Worm (Caenorhabditis elegans): ENCODE data around the gene C05D9.4.

The C05D9.4 gene

DNA sequence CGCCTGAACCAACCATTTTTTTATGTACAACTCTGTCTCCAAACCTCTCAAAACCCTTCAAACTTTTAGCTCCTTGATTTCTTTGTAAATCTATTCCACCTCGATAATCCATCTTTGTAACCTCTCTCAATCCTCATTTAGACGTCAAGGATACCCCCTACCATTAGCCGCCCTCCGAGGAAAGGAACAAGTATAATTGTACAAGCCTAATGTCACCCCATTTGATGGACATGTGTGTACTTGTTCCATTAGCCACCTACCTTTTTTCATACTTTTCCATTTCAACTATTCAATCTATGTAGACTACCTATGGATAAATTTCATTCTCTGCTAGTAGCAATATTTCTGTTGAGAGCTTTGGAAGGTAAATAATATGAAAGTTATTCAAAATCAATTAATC is at the start of gene C05D9.4:
TSS of gene C05D9.4 (plus strand) at position 301 of the 400 bp plus-strand sequence.
- TF ChIP-seq him-1 (tag; optimal IDR thresholded peaks at IDR 0.05): no peak
- TF ChIP-seq dao-5 (tag; optimal IDR thresholded peaks at IDR 0.05): no peak
- no peak for TF ChIP-seq W03F9.2 (tag; optimal IDR thresholded peaks at IDR 0.05)

ce11 chrX:1060705-1061104 is 47.2 kb upstream of the C05D9.4 start:
- TF ChIP-seq him-1 (tag; optimal IDR thresholded peaks at IDR 0.05) (no peak), dao-5 (tag; optimal IDR thresholded peaks at IDR 0.05) (no peak), W03F9.2 (tag; optimal IDR thresholded peaks at IDR 0.05) (no peak)

- peak; percentile 52 for TF ChIP-seq him-1 (tag; optimal IDR thresholded peaks at IDR 0.05)
- no peak for TF ChIP-seq W03F9.2 (tag; optimal IDR thresholded peaks at IDR 0.05)
- no peak for TF ChIP-seq dao-5 (tag; optimal IDR thresholded peaks at IDR 0.05)
Observed at ce11 chrX:1062403-1063073, 45.3 kb upstream of the C05D9.4 start, which contains the start of gene unc-1. Gene unc-1, minus strand, starts transcription at chrX:1062453.

ce11 chrX:1064064-1064463 is 43.8 kb upstream of the C05D9.4 start:
- TF ChIP-seq W03F9.2 (tag; optimal IDR thresholded peaks at IDR 0.05): no peak
- TF ChIP-seq dao-5 (tag; optimal IDR thresholded peaks at IDR 0.05): no peak
- peak; percentile 84 for TF ChIP-seq him-1 (tag; optimal IDR thresholded peaks at IDR 0.05)

DNA sequence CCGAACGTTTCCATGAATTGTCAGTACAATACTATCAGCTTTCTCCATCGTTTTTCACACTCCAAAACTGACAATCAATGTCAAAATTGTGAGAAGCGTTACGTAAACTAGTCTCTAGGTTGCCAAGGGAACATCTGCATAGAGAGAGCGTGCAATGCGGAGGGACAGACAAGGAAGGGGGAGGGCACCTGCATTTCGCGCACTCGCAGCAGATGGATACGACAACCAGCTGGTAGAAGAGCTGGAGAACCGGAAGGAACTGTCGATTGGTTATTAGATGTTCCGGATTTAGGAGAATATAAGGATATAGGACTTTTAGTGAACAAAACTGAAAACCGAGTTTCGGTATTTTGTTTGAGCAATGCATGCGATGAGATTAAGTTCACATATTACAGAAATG is 38.9 kb upstream of the C05D9.4 start, which contains the start of gene mksr-1:
TSS of gene mksr-1 (minus strand) at position 144 of the 400 bp plus-strand sequence.
- no peak for TF ChIP-seq dao-5 (tag; optimal IDR thresholded peaks at IDR 0.05)
- TF ChIP-seq W03F9.2 (tag; optimal IDR thresholded peaks at IDR 0.05): no peak
- no peak for TF ChIP-seq him-1 (tag; optimal IDR thresholded peaks at IDR 0.05)

ce11 chrX:1072152-1072551 is 35.7 kb upstream of the C05D9.4 start, which contains the start of gene lim-6:
Gene lim-6, plus strand, starts transcription at chrX:1072452.
- TF ChIP-seq W03F9.2 (tag; optimal IDR thresholded peaks at IDR 0.05) (no peak), dao-5 (tag; optimal IDR thresholded peaks at IDR 0.05) (no peak), him-1 (tag; optimal IDR thresholded peaks at IDR 0.05) (no peak)

- no peak for TF ChIP-seq W03F9.2 (tag; optimal IDR thresholded peaks at IDR 0.05)
- TF ChIP-seq him-1 (tag; optimal IDR thresholded peaks at IDR 0.05): no peak
- no peak for TF ChIP-seq dao-5 (tag; optimal IDR thresholded peaks at IDR 0.05)
Observed at ce11 chrX:1080549-1080948, 27.3 kb upstream of the C05D9.4 start, which contains the start of gene pfn-3. Gene pfn-3, minus strand, starts transcription at chrX:1080649.

DNA sequence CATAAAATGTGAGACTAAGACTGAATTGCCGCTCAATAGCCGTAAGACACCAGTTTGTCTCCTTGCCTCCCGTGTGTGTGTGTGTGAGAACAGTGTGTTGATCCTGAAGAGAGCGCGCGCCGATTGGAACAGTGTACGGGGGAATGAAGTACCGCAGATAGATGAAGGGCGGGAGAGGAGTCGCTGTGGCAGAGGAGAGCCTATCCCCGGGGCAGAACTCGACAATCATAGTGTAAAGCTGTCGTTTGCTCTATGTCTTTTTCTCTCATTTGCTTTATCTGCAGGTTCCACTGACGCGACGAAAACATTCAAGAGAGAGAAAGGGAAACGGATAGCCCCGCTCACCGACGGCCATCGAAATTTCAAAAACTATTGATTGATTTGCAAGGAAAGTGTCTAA is 25.9 kb upstream of the C05D9.4 start:
- no peak for TF ChIP-seq W03F9.2 (tag; optimal IDR thresholded peaks at IDR 0.05)
- no peak for TF ChIP-seq him-1 (tag; optimal IDR thresholded peaks at IDR 0.05)
- no peak for TF ChIP-seq dao-5 (tag; optimal IDR thresholded peaks at IDR 0.05)

- TF ChIP-seq W03F9.2 (tag; optimal IDR thresholded peaks at IDR 0.05): no peak
- TF ChIP-seq him-1 (tag; optimal IDR thresholded peaks at IDR 0.05): no peak
- TF ChIP-seq dao-5 (tag; optimal IDR thresholded peaks at IDR 0.05): no peak
Observed at ce11 chrX:1085000-1085399, 22.9 kb upstream of the C05D9.4 start.

DNA sequence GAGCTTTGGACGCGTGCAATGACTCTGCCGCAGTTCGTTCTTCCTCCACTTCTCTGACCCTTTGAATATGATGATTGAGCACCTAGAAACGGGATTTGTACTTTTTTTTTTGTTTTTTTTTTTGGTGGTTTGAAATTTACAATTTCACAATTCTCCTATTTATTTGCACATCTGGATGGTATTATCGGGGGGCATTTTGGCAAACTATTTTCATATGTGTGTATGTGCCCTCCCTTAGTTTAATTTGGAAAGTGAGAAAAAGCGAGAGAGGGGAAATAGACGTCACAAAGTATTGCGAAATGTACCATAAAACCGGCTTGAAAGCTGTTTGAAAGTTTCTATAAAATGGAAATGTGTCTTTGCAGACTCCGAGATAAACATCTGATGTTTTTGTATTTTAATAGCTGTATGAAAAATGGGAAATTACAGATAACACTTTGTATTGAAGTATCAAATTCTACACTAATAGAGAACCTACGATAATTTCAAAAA is 21.4 kb upstream of the C05D9.4 start:
- TF ChIP-seq dao-5 (tag; optimal IDR thresholded peaks at IDR 0.05): no peak
- TF ChIP-seq him-1 (tag; optimal IDR thresholded peaks at IDR 0.05): peak; percentile 17

- TF ChIP-seq dao-5 (tag; optimal IDR thresholded peaks at IDR 0.05): no peak
- no peak for TF ChIP-seq him-1 (tag; optimal IDR thresholded peaks at IDR 0.05)
- no peak for TF ChIP-seq W03F9.2 (tag; optimal IDR thresholded peaks at IDR 0.05)
Observed at ce11 chrX:1088048-1088447, 19.8 kb upstream of the C05D9.4 start, which contains the start of gene rei-2. Gene rei-2, minus strand, starts transcription at chrX:1088148.

ce11 chrX:1089133-1089532 is 18.7 kb upstream of the C05D9.4 start:
- TF ChIP-seq him-1 (tag; optimal IDR thresholded peaks at IDR 0.05) (no peak), W03F9.2 (tag; optimal IDR thresholded peaks at IDR 0.05) (no peak), dao-5 (tag; optimal IDR thresholded peaks at IDR 0.05) (no peak)

ce11 chrX:1089676-1090075 is 18.2 kb upstream of the C05D9.4 start:
- TF ChIP-seq W03F9.2 (tag; optimal IDR thresholded peaks at IDR 0.05) (no peak), dao-5 (tag; optimal IDR thresholded peaks at IDR 0.05) (no peak), him-1 (tag; optimal IDR thresholded peaks at IDR 0.05) (no peak)

- TF ChIP-seq W03F9.2 (tag; optimal IDR thresholded peaks at IDR 0.05): peak; percentile 80
- no peak for TF ChIP-seq dao-5 (tag; optimal IDR thresholded peaks at IDR 0.05)
- peak; percentile 92 for TF ChIP-seq him-1 (tag; optimal IDR thresholded peaks at IDR 0.05)
Observed at ce11 chrX:1093154-1093553, 14.7 kb upstream of the C05D9.4 start.

ce11 chrX:1094332-1094731 is 13.5 kb upstream of the C05D9.4 start:
- TF ChIP-seq W03F9.2 (tag; optimal IDR thresholded peaks at IDR 0.05) (no peak), dao-5 (tag; optimal IDR thresholded peaks at IDR 0.05) (no peak), him-1 (tag; optimal IDR thresholded peaks at IDR 0.05) (no peak)
